Worm (Caenorhabditis elegans) whole organism, early embryonic: ENCODE results near the gene pas-1.

ENCODE experiments used
- B0310.2 ChIP-seq: sonication (generic microtip); optimal IDR thresholded peaks from 2 replicates; lab custom pipeline; 2016; ENCODE audit warnings: mild to moderate bottlenecking, missing genetic modification characterization, missing compliant biosample characterization
- F13C5.2 ChIP-seq: sonication (generic microtip); optimal IDR thresholded peaks from 2 replicates; lab custom pipeline; 2017; ENCODE audit warnings: mild to moderate bottlenecking, missing genetic modification characterization, inconsistent platforms, missing compliant biosample characterization
- ama-1 ChIP-seq: fragments of 150-350 bp; optimal IDR thresholded peaks from 2 replicates; lab custom pipeline; 2014
- ets-7 ChIP-seq: sonication (generic microtip); optimal IDR thresholded peaks from 2 replicates; lab custom pipeline; 2016; ENCODE audit warnings: missing genotype, missing genetic modification characterization, missing compliant biosample characterization
- hmbx-1 ChIP-seq: sonication (generic microtip); optimal IDR thresholded peaks from 2 replicates; lab custom pipeline; 2016; ENCODE audit warnings: mild to moderate bottlenecking, missing genetic modification characterization, missing compliant biosample characterization
- hnd-1 ChIP-seq: sonication (generic microtip); optimal IDR thresholded peaks from 2 replicates; lab custom pipeline; 2016; ENCODE audit warnings: missing genetic modification characterization, missing compliant biosample characterization
- sea-1 ChIP-seq: fragments of 200-800 bp; sonication (Bioruptor generic); conservative IDR thresholded peaks from 2 replicates; pipeline ENCODE4 v1.3.6; 2022; ENCODE audit warnings: missing genetic modification characterization, missing compliant biosample characterization
- tbx-11 ChIP-seq: fragments of 200-800 bp; sonication (Bioruptor generic); IDR thresholded peaks from 2 replicates; pipeline ENCODE4 v1.3.6; 2022; ENCODE audit warnings: missing genetic modification characterization, missing compliant biosample characterization
- tbx-37 ChIP-seq: fragments of 200-800 bp; sonication (Bioruptor generic); conservative IDR thresholded peaks from 2 replicates; pipeline ENCODE4 v1.3.6; 2022; ENCODE audit warnings: missing genetic modification reagents, missing genetic modification characterization, missing compliant biosample characterization
- tra-4 ChIP-seq: sonication (generic microtip); optimal IDR thresholded peaks from 2 replicates; lab custom pipeline; 2017; ENCODE audit warnings: missing genetic modification characterization, missing compliant biosample characterization

DNA sequence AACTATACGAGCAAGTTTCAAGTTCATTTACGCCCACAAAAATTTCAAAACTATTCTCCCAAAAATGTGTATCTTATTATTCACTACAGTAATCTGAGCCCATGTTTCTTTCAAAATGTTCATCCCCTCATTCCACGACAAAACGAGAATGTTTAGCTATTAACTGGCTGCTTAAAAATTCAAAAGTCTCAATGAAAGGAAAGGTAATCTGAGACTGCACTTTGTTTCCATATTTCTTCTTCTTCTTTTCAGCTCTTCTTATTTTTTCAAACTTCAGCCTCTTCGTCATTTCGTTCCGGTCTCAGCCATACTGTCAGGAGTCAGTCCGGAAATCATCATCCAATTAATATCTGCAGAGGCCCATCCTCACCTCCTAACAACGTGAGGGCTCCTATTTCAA is 49.6 kb downstream of the pas-1 start, which contains the start of gene unc-39:
- TF ChIP-seq tbx-37 (GFP tag; lab: Robert Waterston, UW): no peak
- no peak for TF ChIP-seq ama-1 (lab: Kevin White, UChicago)
- TF ChIP-seq hnd-1: no peak
- TF ChIP-seq tra-4 (tag; lab: Kevin White, UChicago): no peak
- TF ChIP-seq sea-1 (GFP tag; lab: Robert Waterston, UW): no peak
- no peak for TF ChIP-seq hmbx-1 (tag; lab: Kevin White, UChicago)
- no peak for TF ChIP-seq tbx-11 (GFP tag; lab: Robert Waterston, UW)
- no peak for TF ChIP-seq ets-7
- no peak for TF ChIP-seq F13C5.2 (tag; lab: Kevin White, UChicago)
- no peak for TF ChIP-seq B0310.2 (tag; lab: Kevin White, UChicago)
